Worm (Caenorhabditis elegans) whole organism, young adult: ENCODE measurements around the gene Y73B6A.1.

Source experiments
- B0019.2 ChIP-seq: fragments of 200-800 bp; sonication (Bioruptor generic); conservative IDR thresholded peaks from 2 replicates; pipeline ENCODE4 v1.3.6; 2022; ENCODE audit warnings: missing genetic modification reagents, missing genetic modification characterization, missing compliant biosample characterization
- C06A6.2 ChIP-seq: fragments of 200-800 bp; sonication (Bioruptor generic); conservative IDR thresholded peaks from 2 replicates; pipeline ENCODE4 v1.3.6; 2022; ENCODE audit warnings: missing genetic modification characterization, missing compliant biosample characterization
- C17E4.6 ChIP-seq: fragments of 200-800 bp; sonication (Bioruptor generic); IDR thresholded peaks from 2 replicates; pipeline ENCODE4 v1.3.6; 2022; ENCODE audit warnings: missing genetic modification reagents, missing genetic modification characterization, missing compliant biosample characterization
- D2030.7 ChIP-seq: fragments of 200-800 bp; sonication (Bioruptor generic); IDR thresholded peaks from 2 replicates; pipeline ENCODE4 v1.3.6; 2022; ENCODE audit warnings: missing genetic modification reagents, missing genetic modification characterization, missing compliant biosample characterization
- F22D6.2 ChIP-seq: sonication (generic microtip); optimal IDR thresholded peaks from 2 replicates; lab custom pipeline; 2016; ENCODE audit warnings: mild to moderate bottlenecking, missing genetic modification characterization, missing compliant biosample characterization
- F23B12.7 ChIP-seq: sonication (generic microtip); optimal IDR thresholded peaks from 2 replicates; lab custom pipeline; 2017; ENCODE audit warnings: missing genetic modification characterization, mild to moderate bottlenecking, missing compliant biosample characterization, antibody characterized with exemption, moderate library complexity; ENCODE audit not compliant: insufficient read depth
- F37B4.10 ChIP-seq: fragments of 200-800 bp; sonication (Bioruptor generic); IDR thresholded peaks from 2 replicates; pipeline ENCODE4 v1.3.6; 2022; ENCODE audit warnings: missing genetic modification characterization, missing compliant biosample characterization
- F39B2.1 ChIP-seq: fragments of 200-800 bp; sonication (Bioruptor generic); IDR thresholded peaks from 2 replicates; pipeline ENCODE4 v1.3.6; 2022; ENCODE audit warnings: missing genetic modification reagents, missing genetic modification characterization, missing compliant biosample characterization
- F52B5.7 ChIP-seq: sonication (generic microtip); optimal IDR thresholded peaks from 2 replicates; lab custom pipeline; 2016; ENCODE audit warnings: mild to moderate bottlenecking, missing genetic modification characterization, missing compliant biosample characterization
- T26A5.8 ChIP-seq: sonication (generic microtip); optimal IDR thresholded peaks from 2 replicates; lab custom pipeline; 2016; ENCODE audit warnings: missing genetic modification characterization, missing compliant biosample characterization
- Y53G8AR.9 ChIP-seq: fragments of 200-800 bp; sonication (Bioruptor generic); conservative IDR thresholded peaks from 2 replicates; pipeline ENCODE4 v1.3.6; 2022; ENCODE audit warnings: missing genetic modification reagents, missing genetic modification characterization, missing compliant biosample characterization
- Y67H2A.10 ChIP-seq: fragments of 200-800 bp; sonication (Bioruptor generic); conservative IDR thresholded peaks from 2 replicates; pipeline ENCODE4 v1.3.6; 2022; ENCODE audit warnings: missing genetic modification reagents, missing genetic modification characterization, missing compliant biosample characterization
- Y95B8A.8 ChIP-seq: fragments of 200-800 bp; sonication (Bioruptor generic); IDR thresholded peaks from 2 replicates; pipeline ENCODE4 v1.3.6; 2022; ENCODE audit warnings: missing genetic modification reagents, missing genetic modification characterization, missing compliant biosample characterization
- aptf-3 ChIP-seq: fragments of 200-800 bp; sonication (Bioruptor generic); IDR thresholded peaks from 2 replicates; pipeline ENCODE4 v1.3.6; 2022; ENCODE audit warnings: missing genetic modification characterization, missing compliant biosample characterization
- attf-3 ChIP-seq: fragments of 200-800 bp; sonication (Bioruptor generic); conservative IDR thresholded peaks from 2 replicates; pipeline ENCODE4 v1.3.6; 2022; ENCODE audit warnings: missing genetic modification reagents, missing genetic modification characterization, missing compliant biosample characterization
- attf-5 ChIP-seq: fragments of 200-800 bp; sonication (Bioruptor generic); optimal IDR thresholded peaks from 2 replicates; lab custom pipeline; 2018; ENCODE audit warnings: mild to moderate bottlenecking, missing genetic modification characterization, missing compliant biosample characterization
- bed-1 ChIP-seq: fragments of 200-800 bp; sonication (Bioruptor generic); IDR thresholded peaks from 2 replicates; pipeline ENCODE4 v1.3.6; 2022; ENCODE audit warnings: missing genetic modification reagents, missing genetic modification characterization, missing compliant biosample characterization
- ceh-40 ChIP-seq: fragments of 200-800 bp; sonication (Bioruptor generic); IDR thresholded peaks from 2 replicates; pipeline ENCODE4 v1.3.6; 2022; ENCODE audit warnings: missing genetic modification characterization, missing compliant biosample characterization
- ceh-58 ChIP-seq: fragments of 200-800 bp; sonication (Bioruptor generic); IDR thresholded peaks from 2 replicates; pipeline ENCODE4 v1.3.6; 2022; ENCODE audit warnings: missing genetic modification characterization, missing compliant biosample characterization
- ceh-79 ChIP-seq: sonication (generic microtip); optimal IDR thresholded peaks from 2 replicates; lab custom pipeline; 2017; ENCODE audit warnings: mild to moderate bottlenecking, missing genetic modification characterization, missing compliant biosample characterization
- ceh-91 ChIP-seq: fragments of 200-800 bp; sonication (Bioruptor generic); IDR thresholded peaks from 2 replicates; pipeline ENCODE4 v1.3.6; 2022; ENCODE audit warnings: missing genetic modification reagents, missing genetic modification characterization, missing compliant biosample characterization
- hlh-26 ChIP-seq: fragments of 200-800 bp; sonication (Bioruptor generic); conservative IDR thresholded peaks from 2 replicates; pipeline ENCODE4 v1.3.6; 2022; ENCODE audit warnings: missing genetic modification reagents, missing genetic modification characterization, missing compliant biosample characterization
- hmg-1.2 ChIP-seq: fragments of 200-800 bp; sonication (Bioruptor generic); IDR thresholded peaks from 2 replicates; pipeline ENCODE4 v1.3.6; 2022; ENCODE audit warnings: missing genetic modification reagents, missing genetic modification characterization, missing compliant biosample characterization
- hsf-1 ChIP-seq: fragments of 200-800 bp; sonication (Bioruptor generic); IDR thresholded peaks from 2 replicates; pipeline ENCODE4 v1.3.6; 2022; ENCODE audit warnings: missing genetic modification reagents, missing genetic modification characterization, missing compliant biosample characterization
- lag-1 ChIP-seq: fragments of 200-800 bp; sonication (Bioruptor generic); IDR thresholded peaks from 2 replicates; pipeline ENCODE4 v1.3.6; 2022; ENCODE audit warnings: missing genetic modification reagents, missing genetic modification characterization, missing compliant biosample characterization
- lin-40 ChIP-seq: sonication (generic microtip); optimal IDR thresholded peaks from 2 replicates; lab custom pipeline; 2016; ENCODE audit warnings: missing genetic modification characterization, mild to moderate bottlenecking, missing compliant biosample characterization, missing genotype, missing genetic modification reagents
- lir-1 ChIP-seq: fragments of 200-800 bp; sonication (Bioruptor generic); conservative IDR thresholded peaks from 2 replicates; pipeline ENCODE4 v1.3.6; 2022; ENCODE audit warnings: missing genetic modification reagents, missing genetic modification characterization, missing compliant biosample characterization
- lsl-1 ChIP-seq: fragments of 200-800 bp; sonication (Bioruptor generic); optimal IDR thresholded peaks from 2 replicates; lab custom pipeline; 2018; ENCODE audit warnings: mild to moderate bottlenecking, missing genetic modification characterization, moderate library complexity, missing compliant biosample characterization
- lsy-27 ChIP-seq: sonication (generic microtip); optimal IDR thresholded peaks from 2 replicates; lab custom pipeline; 2017; ENCODE audit warnings: missing genetic modification characterization, mild to moderate bottlenecking, missing compliant biosample characterization, antibody characterized with exemption, missing genotype, borderline replicate concordance; ENCODE audit not compliant: insufficient read depth
- madf-6 ChIP-seq: fragments of 200-800 bp; sonication (Bioruptor generic); IDR thresholded peaks from 2 replicates; pipeline ENCODE4 v1.3.6; 2022; ENCODE audit warnings: missing genetic modification reagents, missing genetic modification characterization, missing compliant biosample characterization
- madf-8 ChIP-seq: fragments of 200-800 bp; sonication (Bioruptor generic); conservative IDR thresholded peaks from 2 replicates; pipeline ENCODE4 v1.3.6; 2022; ENCODE audit warnings: missing genetic modification reagents, missing genetic modification characterization, missing compliant biosample characterization
- mcd-1 ChIP-seq: fragments of 200-800 bp; sonication (Bioruptor generic); IDR thresholded peaks from 2 replicates; pipeline ENCODE4 v1.3.6; 2022; ENCODE audit warnings: missing genetic modification reagents, missing genetic modification characterization, missing compliant biosample characterization
- mxl-1 ChIP-seq: sonication (generic microtip); optimal IDR thresholded peaks from 2 replicates; lab custom pipeline; 2016; ENCODE audit warnings: missing genetic modification characterization, missing compliant biosample characterization
- nfya-2 ChIP-seq: fragments of 200-800 bp; sonication (Bioruptor generic); IDR thresholded peaks from 2 replicates; pipeline ENCODE4 v1.3.6; 2022; ENCODE audit warnings: missing genetic modification reagents, missing genetic modification characterization, missing compliant biosample characterization
- nfyb-1 ChIP-seq: fragments of 200-800 bp; sonication (Bioruptor generic); IDR thresholded peaks from 2 replicates; pipeline ENCODE4 v1.3.6; 2022; ENCODE audit warnings: missing genetic modification reagents, missing genetic modification characterization, missing compliant biosample characterization
- nhr-120 ChIP-seq: fragments of 200-800 bp; sonication (Bioruptor generic); IDR thresholded peaks from 2 replicates; pipeline ENCODE4 v1.3.6; 2022; ENCODE audit warnings: missing genetic modification characterization, missing compliant biosample characterization
- nhr-80 ChIP-seq: sonication (generic microtip); optimal IDR thresholded peaks from 2 replicates; lab custom pipeline; 2016; ENCODE audit warnings: missing genetic modification characterization, missing compliant biosample characterization
- rec-8 ChIP-seq, 2 experiments: sonication (generic microtip); optimal IDR thresholded peaks; 2 replicates each; lab custom pipeline; 2016; ENCODE audit warnings: mild to moderate bottlenecking in 2 of 2, missing genetic modification characterization in 2 of 2, missing genetic modification reagents in 2 of 2, missing genotype in 2 of 2, missing biosample characterization in 1 of 2, missing compliant biosample characterization in 1 of 2, moderate library complexity in 1 of 2
- repo-1 ChIP-seq: sonication (generic microtip); optimal IDR thresholded peaks from 2 replicates; lab custom pipeline; 2017; ENCODE audit warnings: mild to moderate bottlenecking, missing genetic modification characterization, missing compliant biosample characterization
- rpc-1 ChIP-seq, 2 experiments: fragments of 150-350 bp in 1 of 2; sonication (generic microtip) in 1 of 2; optimal IDR thresholded peaks; 2 replicates each; lab custom pipeline; 2014 to 2018; ENCODE audit warnings: missing biosample characterization in 1 of 2, missing genetic modification characterization in 1 of 2, missing genetic modification reagents in 1 of 2, missing genotype in 1 of 2
- snpc-4 ChIP-seq, 5 experiments: fragments of 150-350 bp in 1 of 5; sonication (generic microtip) in 4 of 5; optimal IDR thresholded peaks; 2 replicates each; lab custom pipeline; 2014 to 2018; ENCODE audit warnings: missing genetic modification characterization in 5 of 5, missing biosample characterization in 3 of 5, antibody characterized with exemption in 2 of 5, mild to moderate bottlenecking in 2 of 5, missing compliant biosample characterization in 2 of 5, missing genotype in 2 of 5, moderate library complexity in 2 of 5, missing genetic modification reagents in 1 of 5
- tlf-1 ChIP-seq: fragments of 200-800 bp; sonication (Bioruptor generic); optimal IDR thresholded peaks from 2 replicates; lab custom pipeline; 2018; ENCODE audit warnings: mild to moderate bottlenecking, missing genetic modification characterization, missing compliant biosample characterization
- unc-62 ChIP-seq: fragments of 150-350 bp; optimal IDR thresholded peaks from 2 replicates; lab custom pipeline; 2014; ENCODE audit warnings: missing biosample characterization, missing genetic modification reagents, missing genetic modification characterization
- xnd-1 ChIP-seq: sonication (generic microtip); optimal IDR thresholded peaks from 2 replicates; lab custom pipeline; 2016; ENCODE audit warnings: missing genotype, missing genetic modification reagents, missing genetic modification characterization, missing compliant biosample characterization
- zfh-2 ChIP-seq: fragments of 200-800 bp; sonication (Bioruptor generic); conservative IDR thresholded peaks from 2 replicates; pipeline ENCODE4 v1.3.6; 2022; ENCODE audit warnings: missing genetic modification reagents, missing genetic modification characterization, missing compliant biosample characterization
- ztf-6 ChIP-seq: fragments of 200-800 bp; sonication (Bioruptor generic); IDR thresholded peaks from 2 replicates; pipeline ENCODE4 v1.3.6; 2022; ENCODE audit warnings: missing genetic modification reagents, missing genetic modification characterization, missing compliant biosample characterization

Y73B6A.1 gene

DNA sequence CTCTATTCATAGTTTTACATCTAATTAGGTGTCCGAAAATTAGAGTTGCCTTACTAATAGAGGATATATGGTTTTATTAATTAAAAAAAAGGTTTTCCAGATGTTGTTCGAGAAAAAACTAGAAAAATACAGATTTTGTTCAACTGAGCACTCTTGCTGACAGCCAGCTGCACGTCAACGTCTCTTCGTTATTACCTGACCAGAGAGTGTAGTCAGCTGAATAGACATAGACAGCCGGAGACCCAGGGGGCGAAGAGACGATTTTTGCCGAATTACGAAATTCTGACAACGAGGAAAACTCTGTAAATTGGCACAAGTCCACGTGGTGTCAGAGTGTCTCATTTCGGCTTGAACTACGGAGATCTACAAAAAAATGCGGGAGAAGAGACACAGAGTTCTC is 49.2 kb downstream of the Y73B6A.1 start (continued):
- TF ChIP-seq C17E4.6 (GFP tag; lab: Robert Waterston, UW) (no peak), repo-1 (no peak), Y53G8AR.9 (GFP tag; lab: Robert Waterston, UW) (no peak), F52B5.7 (no peak), lin-40 (tag; lab: Kevin White, UChicago) (peak; percentile 3), ceh-40 (GFP tag; lab: Robert Waterston, UW) (no peak), attf-5 (peak; percentile 81), mcd-1 (GFP tag; lab: Robert Waterston, UW) (no peak), ceh-58 (GFP tag; lab: Robert Waterston, UW) (no peak), zfh-2 (GFP tag; lab: Robert Waterston, UW) (no peak), xnd-1 (tag; lab: Kevin White, UChicago) (no peak), ceh-91 (GFP tag; lab: Robert Waterston, UW) (no peak), T26A5.8 (tag; lab: Kevin White, UChicago) (no peak), bed-1 (no peak), lir-1 (no peak)

- TF ChIP-seq C06A6.2 (GFP tag; lab: Robert Waterston, UW) (no peak), madf-6 (GFP tag; lab: Robert Waterston, UW) (peak; percentile 31; the same call in 1 of the 2 replicates), B0019.2 (GFP tag; lab: Robert Waterston, UW) (no peak), madf-8 (no peak), Y95B8A.8 (GFP tag; lab: Robert Waterston, UW) (no peak), rec-8 (tag; optimal IDR thresholded peaks at IDR 0.05; lab: Kevin White, UChicago) (no peak), F37B4.10 (GFP tag; lab: Robert Waterston, UW) (no peak), mxl-1 (no peak), mcd-1 (GFP tag; lab: Robert Waterston, UW) (peak; percentile 51; the same call in 1 of the 2 replicates), rpc-1 (optimal IDR thresholded peaks at IDR 0.05; lab: Kevin White, UChicago) (no peak), rpc-1 (tag; optimal IDR thresholded peaks at IDR 0.05; lab: Kevin White, UChicago) (no peak), lsl-1 (GFP tag; lab: Kevin White, UChicago) (peak; percentile 32), lir-1 (no peak), F39B2.1 (GFP tag; lab: Robert Waterston, UW) (no peak), hmg-1.2 (GFP tag; lab: Robert Waterston, UW) (peak; percentile 100), F23B12.7 (tag; lab: Kevin White, UChicago) (peak; percentile 16), ceh-79 (tag; lab: Kevin White, UChicago) (no peak), lin-40 (tag; lab: Kevin White, UChicago) (no peak), hsf-1 (GFP tag; lab: Robert Waterston, UW) (peak; percentile 45; the same call in 1 of the 2 replicates), ceh-40 (GFP tag; lab: Robert Waterston, UW) (no peak), xnd-1 (tag; lab: Kevin White, UChicago) (no peak), attf-5 (peak; percentile 27), F22D6.2 (tag; lab: Kevin White, UChicago) (no peak), ztf-6 (GFP tag; lab: Robert Waterston, UW) (no peak), nhr-120 (GFP tag; lab: Robert Waterston, UW) (no peak), hlh-26 (no peak), unc-62 (no peak), Y67H2A.10 (GFP tag; lab: Robert Waterston, UW) (no peak), D2030.7 (GFP tag; lab: Robert Waterston, UW) (peak; percentile 36; the same call in 1 of the 2 replicates), tlf-1 (GFP tag; lab: Kevin White, UChicago) (no peak), lsy-27 (tag; lab: Kevin White, UChicago) (no peak), lag-1 (GFP tag; lab: Robert Waterston, UW) (no peak), attf-3 (no peak), nhr-80 (tag; lab: Kevin White, UChicago) (no peak), aptf-3 (GFP tag; lab: Robert Waterston, UW) (no peak), Y53G8AR.9 (GFP tag; lab: Robert Waterston, UW) (no peak), nfyb-1 (GFP tag; lab: Robert Waterston, UW) (no peak), snpc-4 (GFP tag; optimal IDR thresholded peaks at IDR 0.05; lab: Kevin White, UChicago) (no peak), snpc-4 (tag; optimal IDR thresholded peaks at IDR 0.05; lab: Kevin White, UChicago) (peak in 3 of 4 experiments; percentile 67 to 82 (median 74)), nfya-2 (GFP tag; lab: Robert Waterston, UW) (no peak)
Measured at ce11 chrIV:6613296-6613695, 54.5 kb downstream of the Y73B6A.1 start, which contains the start of gene drh-1. Gene drh-1, minus strand, starts transcription at chrIV:6613353.
